Fruit fly (Drosophila melanogaster) whole organism, embryonic: ENCODE results near the gene Rnb.

ENCODE experiments used
- Antp ChIP-seq: fragments of 200-800 bp; sonication (Bioruptor generic); optimal IDR thresholded peaks from 3 replicates; lab custom pipeline; 2016; ENCODE audit warnings: missing biosample characterization, missing genetic modification characterization
- CG10209 ChIP-seq: fragments of 200-800 bp; sonication (Bioruptor generic); optimal IDR thresholded peaks from 3 replicates; lab custom pipeline; 2017; ENCODE audit warnings: missing biosample characterization, mild to moderate bottlenecking, missing genetic modification characterization, missing genetic modification reagents
- CG12659 ChIP-seq: fragments of 200-800 bp; sonication (Bioruptor generic); optimal IDR thresholded peaks from 3 replicates; lab custom pipeline; 2017; ENCODE audit warnings: mild to moderate bottlenecking, missing biosample characterization, missing genetic modification reagents, missing genetic modification characterization
- CG14050 ChIP-seq: fragments of 200-800 bp; sonication (Bioruptor generic); IDR thresholded peaks from 3 replicates; pipeline ENCODE4 v1.3.6; 2022; ENCODE audit warnings: missing biosample characterization, missing genetic modification characterization
- CG14710 ChIP-seq: fragments of 200-800 bp; sonication (Bioruptor generic); optimal IDR thresholded peaks from 3 replicates; lab custom pipeline; 2019; ENCODE audit warnings: missing biosample characterization, mild to moderate bottlenecking, missing genetic modification characterization, moderate library complexity
- CG1602 ChIP-seq: fragments of 200-800 bp; sonication (Bioruptor generic); optimal IDR thresholded peaks from 3 replicates; lab custom pipeline; 2016; ENCODE audit warnings: missing biosample characterization, missing genetic modification characterization
- CG16779 ChIP-seq: fragments of 200-800 bp; sonication (Bioruptor generic); IDR thresholded peaks from 2 replicates; pipeline ENCODE4 v1.3.6; 2022; ENCODE audit warnings: missing biosample characterization, missing genetic modification characterization
- CG16863 ChIP-seq: fragments of 200-800 bp; sonication (Bioruptor generic); optimal IDR thresholded peaks from 3 replicates; lab custom pipeline; 2016; ENCODE audit warnings: missing biosample characterization, missing genetic modification characterization
- CG18011 ChIP-seq: fragments of 200-800 bp; sonication (Bioruptor generic); optimal IDR thresholded peaks from 2 replicates; lab custom pipeline; 2017; ENCODE audit warnings: missing biosample characterization, missing genetic modification characterization, mild to moderate bottlenecking, moderate library complexity, missing genotype
- CG31441 ChIP-seq: fragments of 200-800 bp; sonication (Bioruptor generic); IDR thresholded peaks from 2 replicates; pipeline ENCODE4 v1.3.6; 2022; ENCODE audit warnings: missing biosample characterization, missing genetic modification characterization
- CG32767 ChIP-seq: fragments of 200-800 bp; sonication (Bioruptor generic); IDR thresholded peaks from 2 replicates; pipeline ENCODE4 v1.3.6; 2022; ENCODE audit warnings: missing biosample characterization, missing genetic modification characterization
- CG32772 ChIP-seq: fragments of 200-800 bp; sonication (Bioruptor generic); IDR thresholded peaks from 2 replicates; pipeline ENCODE4 v1.3.6; 2022; ENCODE audit warnings: missing biosample characterization, missing genetic modification characterization
- CG3847 ChIP-seq: fragments of 200-800 bp; sonication (Bioruptor generic); IDR thresholded peaks from 2 replicates; pipeline ENCODE4 v1.3.6; 2022; ENCODE audit warnings: missing biosample characterization, missing genetic modification characterization
- CG4282 ChIP-seq: fragments of 200-800 bp; sonication (Bioruptor generic); optimal IDR thresholded peaks from 2 replicates; lab custom pipeline; 2016; ENCODE audit warnings: missing biosample characterization, missing genetic modification characterization
- CG4617 ChIP-seq: fragments of 200-800 bp; sonication (Bioruptor generic); optimal IDR thresholded peaks from 3 replicates; lab custom pipeline; 2016; ENCODE audit warnings: missing biosample characterization, missing genetic modification characterization, borderline replicate concordance
- CG7745 ChIP-seq: fragments of 200-800 bp; sonication (Bioruptor generic); optimal IDR thresholded peaks from 2 replicates; lab custom pipeline; 2018; ENCODE audit warnings: missing biosample characterization, mild to moderate bottlenecking, missing genetic modification characterization, moderate library complexity
- CG8478 ChIP-seq: fragments of >200 bp; optimal IDR thresholded peaks from 2 replicates; lab custom pipeline; 2018
- CkIIα-i1 ChIP-seq: fragments of 200-800 bp; sonication (Bioruptor generic); IDR thresholded peaks from 2 replicates; pipeline ENCODE4 v1.3.6; 2022; ENCODE audit warnings: missing biosample characterization, missing genetic modification characterization
- Dbx ChIP-seq: fragments of 200-800 bp; sonication (Bioruptor generic); IDR thresholded peaks from 3 replicates; pipeline ENCODE4 v1.3.6; 2022; ENCODE audit warnings: missing biosample characterization, missing genetic modification characterization
- E2f2 ChIP-seq: fragments of 200-800 bp; sonication (Bioruptor generic); IDR thresholded peaks from 2 replicates; pipeline ENCODE4 v1.3.6; 2022; ENCODE audit warnings: missing biosample characterization, missing genetic modification characterization
- ERR ChIP-seq: fragments of 200-800 bp; sonication (Bioruptor generic); optimal IDR thresholded peaks from 2 replicates; lab custom pipeline; 2016; ENCODE audit warnings: missing biosample characterization, missing genetic modification characterization
- Ets65A ChIP-seq: fragments of 200-800 bp; sonication (Bioruptor generic); peaks from one replicate; lab custom pipeline; 2016; ENCODE audit warnings: missing biosample characterization, missing genetic modification characterization
- HLH4C ChIP-seq: fragments of 200-800 bp; sonication (Bioruptor generic); IDR thresholded peaks from 3 replicates; pipeline ENCODE4 v1.3.6; 2022; ENCODE audit warnings: missing biosample characterization, missing genetic modification characterization; ENCODE audit not compliant: partially characterized antibody
- Hsf ChIP-seq: fragments of 200-800 bp; sonication (Bioruptor generic); optimal IDR thresholded peaks from 3 replicates; lab custom pipeline; 2016; ENCODE audit warnings: missing biosample characterization, missing genetic modification characterization
- MBD-R2 ChIP-seq: fragments of 200-800 bp; sonication (Bioruptor generic); IDR thresholded peaks from 2 replicates; pipeline ENCODE4 v1.3.6; 2022; ENCODE audit warnings: missing biosample characterization, missing genetic modification characterization
- MESR4 ChIP-seq: fragments of 200-800 bp; sonication (Bioruptor generic); optimal IDR thresholded peaks from 2 replicates; lab custom pipeline; 2018; ENCODE audit warnings: missing biosample characterization, mild to moderate bottlenecking, missing genetic modification characterization, moderate library complexity
- Med ChIP-seq: fragments of 200-800 bp; sonication (Bioruptor generic); peaks from one replicate; lab custom pipeline; 2016; ENCODE audit warnings: missing biosample characterization, missing genetic modification characterization, mild to moderate bottlenecking, inconsistent platforms, moderate library complexity
- Mrtf ChIP-seq: fragments of 200-800 bp; sonication (Bioruptor generic); IDR thresholded peaks from 3 replicates; pipeline ENCODE4 v1.3.6; 2022; ENCODE audit warnings: missing biosample characterization, missing genetic modification characterization
- Rfx ChIP-seq: fragments of 200-800 bp; sonication (Bioruptor generic); IDR thresholded peaks from 2 replicates; pipeline ENCODE4 v1.3.6; 2022; ENCODE audit warnings: missing biosample characterization, missing genetic modification characterization
- TFAM ChIP-seq: fragments of 200-800 bp; sonication (Bioruptor generic); optimal IDR thresholded peaks from 2 replicates; lab custom pipeline; 2017; ENCODE audit warnings: missing biosample characterization, missing genetic modification characterization, inconsistent platforms
- ab ChIP-seq: fragments of 200-800 bp; sonication (Bioruptor generic); optimal IDR thresholded peaks from 2 replicates; lab custom pipeline; 2016; ENCODE audit warnings: missing biosample characterization, missing genetic modification characterization
- aop ChIP-seq: fragments of 200-800 bp; sonication (Bioruptor generic); IDR thresholded peaks from 2 replicates; pipeline ENCODE4 v1.3.6; 2022; ENCODE audit warnings: missing biosample characterization, missing genetic modification characterization
- bowl ChIP-seq: fragments of 200-800 bp; sonication (Bioruptor generic); IDR thresholded peaks from 2 replicates; pipeline ENCODE4 v1.3.6; 2022; ENCODE audit warnings: missing biosample characterization, missing genetic modification characterization
- cad ChIP-seq: fragments of >200 bp; optimal IDR thresholded peaks from 2 replicates; lab custom pipeline; 2017; ENCODE audit warnings: missing biosample characterization, missing genetic modification characterization
- da ChIP-seq: fragments of 200-800 bp; sonication (Bioruptor generic); optimal IDR thresholded peaks from 2 replicates; lab custom pipeline; 2016; ENCODE audit warnings: missing biosample characterization, missing genetic modification characterization
- dan ChIP-seq: fragments of 200-800 bp; sonication (Bioruptor generic); IDR thresholded peaks from 2 replicates; pipeline ENCODE4 v1.3.6; 2022; ENCODE audit warnings: missing biosample characterization, missing genetic modification characterization
- dimm ChIP-seq: fragments of 200-800 bp; sonication (Bioruptor generic); IDR thresholded peaks from 2 replicates; pipeline ENCODE4 v1.3.6; 2022; ENCODE audit warnings: missing biosample characterization, missing genetic modification characterization
- grau ChIP-seq: fragments of 200-800 bp; optimal IDR thresholded peaks from 3 replicates; lab custom pipeline; 2019; ENCODE audit warnings: missing biosample characterization, mild to moderate bottlenecking, missing genetic modification characterization, moderate library complexity
- her ChIP-seq: fragments of 200-800 bp; sonication (Bioruptor generic); optimal IDR thresholded peaks from 2 replicates; lab custom pipeline; 2016; ENCODE audit warnings: missing biosample characterization, missing genetic modification characterization
- jigr1 ChIP-seq: fragments of 200-800 bp; sonication (Bioruptor generic); IDR thresholded peaks from 3 replicates; pipeline ENCODE4 v1.3.6; 2022; ENCODE audit warnings: missing biosample characterization, missing genetic modification characterization
- kay ChIP-seq: fragments of 200-800 bp; sonication (Bioruptor generic); optimal IDR thresholded peaks from 2 replicates; lab custom pipeline; 2016; ENCODE audit warnings: missing biosample characterization, missing genetic modification characterization
- pfk ChIP-seq: fragments of 200-800 bp; sonication (Bioruptor generic); optimal IDR thresholded peaks from 2 replicates; lab custom pipeline; 2018; ENCODE audit warnings: missing biosample characterization, mild to moderate bottlenecking, missing genetic modification characterization, moderate library complexity
- sens ChIP-seq: fragments of 200-800 bp; sonication (Bioruptor generic); peaks from one replicate; lab custom pipeline; 2016; ENCODE audit warnings: missing biosample characterization, missing genetic modification characterization
- sim ChIP-seq: fragments of 200-800 bp; sonication (Bioruptor generic); IDR thresholded peaks from 2 replicates; pipeline ENCODE4 v1.3.6; 2022; ENCODE audit warnings: missing biosample characterization, missing genetic modification characterization
- so ChIP-seq: fragments of 200-800 bp; sonication (Bioruptor generic); IDR thresholded peaks from 3 replicates; pipeline ENCODE4 v1.3.6; 2022; ENCODE audit warnings: missing biosample characterization, missing genetic modification characterization
- tgo ChIP-seq: fragments of 200-800 bp; sonication (Bioruptor generic); IDR thresholded peaks from 3 replicates; pipeline ENCODE4 v1.3.6; 2022; ENCODE audit warnings: missing biosample characterization, missing genetic modification characterization
- tll ChIP-seq, 2 experiments: fragments of 200-800 bp in 1 of 2; fragments of >200 bp in 1 of 2; sonication (Bioruptor generic) in 1 of 2; optimal IDR thresholded peaks; 2 replicates each; lab custom pipeline; 2017 to 2019; ENCODE audit warnings: missing biosample characterization in 2 of 2, missing genetic modification characterization in 2 of 2, mild to moderate bottlenecking in 1 of 2, moderate library complexity in 1 of 2
- zen ChIP-seq: fragments of 200-800 bp; sonication (Bioruptor generic); optimal IDR thresholded peaks from 3 replicates; lab custom pipeline; 2018; ENCODE audit warnings: missing biosample characterization, mild to moderate bottlenecking, missing genetic modification characterization, moderate library complexity
- zf30C ChIP-seq: fragments of 200-800 bp; sonication (Bioruptor generic); optimal IDR thresholded peaks from 3 replicates; lab custom pipeline; 2018; ENCODE audit warnings: missing biosample characterization, mild to moderate bottlenecking, missing genetic modification characterization

Rnb gene

DNA sequence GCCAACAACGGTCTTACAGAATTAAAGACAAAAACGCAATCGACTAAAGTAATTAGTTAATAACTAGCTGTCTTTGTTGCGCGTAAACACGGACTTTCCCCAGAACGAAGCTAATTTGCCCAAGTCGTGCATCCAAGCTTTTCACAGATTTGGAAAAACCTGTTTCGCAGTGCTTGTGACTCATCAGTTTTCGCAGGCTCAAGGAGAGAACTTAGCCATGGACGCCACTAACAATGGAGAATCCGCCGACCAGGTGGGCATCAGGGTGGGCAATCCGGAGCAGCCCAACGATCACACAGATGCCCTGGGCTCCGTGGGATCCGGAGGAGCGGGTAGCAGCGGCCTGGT is 501 bp upstream of the Rnb start:
- TF ChIP-seq CG4617 (GFP tag; lab: Kevin White, UChicago) (peak; percentile 56), MESR4 (GFP tag; lab: Kevin White, UChicago) (peak; percentile 67), kay (peak; percentile 13), Med (peak; percentile 17), Dbx (GFP tag; lab: Robert Waterston, UW) (0 out of 3 replicates have a peak, but pooled peaks have one; percentile 4), E2f2 (GFP tag; lab: Robert Waterston, UW) (0 out of 2 replicates have a peak, but pooled peaks have one; percentile 5), CG31441 (GFP tag; lab: Robert Waterston, UW) (no peak), CG14710 (tag; lab: Kevin White, UChicago) (peak; percentile 20), Hsf (GFP tag; lab: Kevin White, UChicago) (no peak)

DNA sequence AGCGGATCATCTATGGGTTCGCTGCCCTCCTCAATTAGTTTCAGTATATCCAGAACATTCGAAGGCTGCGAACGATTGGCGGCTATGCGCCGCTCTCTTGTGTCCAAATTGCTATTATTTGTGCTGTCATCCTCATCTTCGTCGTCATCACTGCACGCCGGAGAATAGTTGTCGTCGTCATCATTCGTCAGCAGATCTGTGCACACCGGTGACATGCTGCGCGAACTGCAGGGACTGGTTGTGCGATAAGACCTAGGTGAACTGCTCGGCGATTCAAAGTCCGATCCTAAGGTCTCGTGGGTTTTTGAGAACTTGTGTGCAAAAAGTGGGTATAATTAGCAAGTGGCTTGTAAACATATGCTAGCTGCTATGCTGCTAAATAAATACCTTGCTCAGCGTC is 2.0 kb downstream of the Rnb start:
- no peak for TF ChIP-seq CG16779
- no peak for TF ChIP-seq CG3847 (GFP tag; lab: Robert Waterston, UW)
- TF ChIP-seq aop (GFP tag; lab: Robert Waterston, UW) = no peak
- no peak for TF ChIP-seq her (GFP tag; lab: Kevin White, UChicago)
- TF ChIP-seq grau (tag; lab: Kevin White, UChicago) = no peak
- no peak for TF ChIP-seq zf30C (GFP tag; lab: Kevin White, UChicago)
- TF ChIP-seq CkIIα-i1 = no peak
- TF ChIP-seq sens (GFP tag; lab: Kevin White, UChicago) = no peak
- TF ChIP-seq MBD-R2 (GFP tag; lab: Robert Waterston, UW) = no peak
- no peak for TF ChIP-seq ERR (GFP tag; lab: Kevin White, UChicago)
- no peak for TF ChIP-seq ab
- no peak for TF ChIP-seq CG8478

DNA sequence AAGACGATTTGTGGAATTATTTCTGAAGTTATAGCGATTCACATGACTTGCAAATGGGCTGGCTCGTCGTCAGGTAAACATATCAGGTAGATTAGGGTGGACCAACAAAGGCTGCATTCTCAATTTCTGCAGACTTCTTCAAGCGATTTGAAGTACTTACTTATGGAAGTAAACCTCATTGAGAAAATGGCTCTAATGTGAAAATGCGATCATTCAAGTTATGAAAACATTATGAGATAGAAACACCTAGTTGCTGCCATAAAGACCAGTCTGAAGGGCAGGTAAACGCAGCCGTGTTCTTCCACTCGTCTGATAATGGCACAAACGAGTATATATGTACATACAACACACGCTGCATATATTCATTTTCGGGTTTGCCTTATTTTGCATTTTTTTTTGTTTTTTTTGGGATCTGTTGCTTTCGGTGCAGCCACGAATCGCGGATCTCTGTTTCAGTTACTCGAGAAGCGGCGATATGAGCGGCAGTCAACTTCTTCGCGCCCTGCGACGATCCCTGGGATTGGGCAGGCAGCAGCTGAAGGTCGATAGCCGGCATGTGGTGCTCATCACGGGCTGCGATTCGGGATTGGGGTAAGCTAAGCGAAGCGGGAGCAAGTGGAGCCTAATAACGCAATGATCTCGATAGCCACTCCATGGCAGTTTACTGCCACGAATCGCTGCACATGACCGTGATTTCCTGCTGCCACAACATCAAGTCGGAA is 4.8 kb downstream of the Rnb start, which contains the start of gene sro:
Gene sro (plus strand): TSS at position 437 of the 722 bp plus-strand sequence.
- TF ChIP-seq CG16863 (GFP tag; lab: Kevin White, UChicago) (no peak), zen (tag; lab: Kevin White, UChicago) (peak; percentile 63), Ets65A (GFP tag; lab: Kevin White, UChicago) (peak; percentile 78), tll (GFP tag; optimal IDR thresholded peaks at IDR 0.05; lab: Kevin White, UChicago) (peak in 1 of 2 experiments; percentile 85), CG4282 (GFP tag; lab: Kevin White, UChicago) (no peak), jigr1 (GFP tag; lab: Robert Waterston, UW) (no peak), Antp (GFP tag; lab: Kevin White, UChicago) (no peak), sim (GFP tag; lab: Robert Waterston, UW) (no peak), CG32767 (GFP tag; lab: Robert Waterston, UW) (no peak), Mrtf (GFP tag; lab: Robert Waterston, UW) (no peak), bowl (GFP tag; lab: Robert Waterston, UW) (no peak), CG12659 (GFP tag; lab: Kevin White, UChicago) (no peak), dimm (no peak), so (no peak), dan (GFP tag; lab: Robert Waterston, UW) (no peak), da (GFP tag; lab: Kevin White, UChicago) (no peak), CG1602 (GFP tag; lab: Kevin White, UChicago) (no peak), Rfx (no peak), CG7745 (tag; lab: Kevin White, UChicago) (no peak), CG32772 (GFP tag; lab: Robert Waterston, UW) (no peak), HLH4C (0 out of 3 replicates have a peak, but pooled peaks have one; percentile 24), CG31441 (GFP tag; lab: Robert Waterston, UW) (no peak), CG10209 (GFP tag; lab: Kevin White, UChicago) (no peak), cad (GFP tag; lab: Kevin White, UChicago) (peak; percentile 54), grau (tag; lab: Kevin White, UChicago) (no peak), CG14050 (no peak), pfk (no peak), TFAM (GFP tag; lab: Kevin White, UChicago) (no peak), CG18011 (GFP tag; lab: Kevin White, UChicago) (no peak), tgo (no peak)
